Fruit fly (Drosophila melanogaster): ENCODE data around the gene mah.

DNA sequence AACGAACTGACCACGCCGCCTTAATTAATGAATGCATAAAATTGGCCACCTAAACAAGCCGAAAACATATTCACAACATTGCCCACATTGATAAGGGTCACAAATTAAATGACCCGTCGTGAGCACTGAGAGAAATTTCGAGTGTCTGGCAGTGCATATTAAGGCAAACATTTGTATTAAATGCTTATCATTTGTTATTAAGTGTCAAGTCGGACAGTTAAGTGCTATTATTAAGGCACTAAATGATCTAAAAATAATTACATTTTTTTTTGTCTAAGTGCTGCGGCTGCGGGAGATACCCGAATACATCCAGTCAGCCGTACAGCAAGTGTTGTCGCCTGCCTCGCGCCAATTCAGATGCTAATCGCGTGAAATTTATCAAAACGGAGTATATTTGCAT is 15.0 kb downstream of the mah start:
- TF ChIP-seq sr (GFP tag; IDR thresholded peaks at IDR 0.05), result no peak
- peak; percentile 31 for TF ChIP-seq luna (GFP tag; optimal IDR thresholded peaks at IDR 0.05)
- peak; percentile 62 for TF ChIP-seq jing (GFP tag; optimal IDR thresholded peaks at IDR 0.05)
- TF ChIP-seq CG8924 (tag; optimal IDR thresholded peaks at IDR 0.05), result peak; percentile 50

All from whole organism, embryonic.